Worm (Caenorhabditis elegans) whole organism, L2 larva: ENCODE measurements around the gene F46B3.14.

ENCODE experiments used
- C34F6.9 ChIP-seq: fragments of 150-350 bp; optimal IDR thresholded peaks from 2 replicates; lab custom pipeline; 2014; ENCODE audit warnings: missing biosample characterization, missing genetic modification characterization
- R02D3.7 ChIP-seq: fragments of 150-350 bp; optimal IDR thresholded peaks from 2 replicates; lab custom pipeline; 2014; ENCODE audit warnings: missing biosample characterization, missing genetic modification characterization
- ZK546.5 ChIP-seq: sonication (generic microtip); optimal IDR thresholded peaks from 2 replicates; lab custom pipeline; 2017; ENCODE audit warnings: missing biosample characterization, missing genetic modification characterization
- alr-1 ChIP-seq: fragments of 150-350 bp; optimal IDR thresholded peaks from 2 replicates; lab custom pipeline; 2014; ENCODE audit warnings: missing biosample characterization, missing genetic modification characterization
- aly-2 ChIP-seq: fragments of 150-350 bp; optimal IDR thresholded peaks from 2 replicates; lab custom pipeline; 2014; ENCODE audit warnings: missing biosample characterization, missing genetic modification characterization
- blmp-1 ChIP-seq: sonication (generic microtip); optimal IDR thresholded peaks from 2 replicates; lab custom pipeline; 2017; ENCODE audit warnings: missing genetic modification characterization, mild to moderate bottlenecking, missing compliant biosample characterization, antibody characterized with exemption, moderate library complexity; ENCODE audit not compliant: insufficient read depth
- ceh-16 ChIP-seq: fragments of 150-350 bp; optimal IDR thresholded peaks from 2 replicates; lab custom pipeline; 2014; ENCODE audit warnings: missing biosample characterization, missing genetic modification characterization
- ceh-82 ChIP-seq: fragments of 150-350 bp; optimal IDR thresholded peaks from 2 replicates; lab custom pipeline; 2014; ENCODE audit warnings: missing biosample characterization, missing genetic modification characterization
- dmd-4 ChIP-seq: sonication (generic microtip); optimal IDR thresholded peaks from 2 replicates; lab custom pipeline; 2017; ENCODE audit warnings: missing biosample characterization, missing genetic modification characterization
- elt-1 ChIP-seq: fragments of 150-350 bp; optimal IDR thresholded peaks from 2 replicates; lab custom pipeline; 2014; ENCODE audit warnings: missing biosample characterization, missing genetic modification characterization
- elt-3 ChIP-seq: sonication (generic microtip); optimal IDR thresholded peaks from 2 replicates; lab custom pipeline; 2017; ENCODE audit warnings: missing biosample characterization, missing genetic modification characterization
- lin-11 ChIP-seq: fragments of 150-350 bp; sonication (generic microtip); optimal IDR thresholded peaks from 2 replicates; lab custom pipeline; 2014; ENCODE audit warnings: missing biosample characterization, missing genetic modification characterization, inconsistent platforms, mixed read lengths
- lin-13 ChIP-seq: fragments of 150-350 bp; optimal IDR thresholded peaks from 2 replicates; lab custom pipeline; 2014; ENCODE audit warnings: missing biosample characterization, missing genetic modification reagents, missing genetic modification characterization
- lin-39 ChIP-seq: fragments of 150-350 bp; optimal IDR thresholded peaks from 2 replicates; lab custom pipeline; 2014; ENCODE audit warnings: missing biosample characterization, missing genetic modification reagents, missing genetic modification characterization
- lsy-2 ChIP-seq, 2 experiments: fragments of 150-350 bp in 1 of 2; sonication (generic microtip) in 1 of 2; optimal IDR thresholded peaks; 2 replicates each; lab custom pipeline; 2014 to 2017; ENCODE audit warnings: missing biosample characterization in 2 of 2, missing genetic modification characterization in 2 of 2
- mab-5 ChIP-seq: fragments of 150-350 bp; optimal IDR thresholded peaks from 2 replicates; lab custom pipeline; 2014; ENCODE audit warnings: missing biosample characterization, missing genetic modification characterization
- mbf-1 ChIP-seq: sonication (generic microtip); optimal IDR thresholded peaks from 2 replicates; lab custom pipeline; 2017; ENCODE audit warnings: missing biosample characterization, missing genetic modification characterization
- mdl-1 ChIP-seq, 2 experiments: fragments of 150-350 bp in 1 of 2; sonication (generic microtip) in 1 of 2; optimal IDR thresholded peaks; 2 replicates each; lab custom pipeline; 2017; ENCODE audit warnings: missing biosample characterization in 2 of 2, missing genetic modification characterization in 2 of 2
- nhr-10 ChIP-seq: sonication (generic microtip); optimal IDR thresholded peaks from 2 replicates; lab custom pipeline; 2017; ENCODE audit warnings: missing biosample characterization, missing genetic modification characterization
- nhr-11 ChIP-seq: fragments of 150-350 bp; optimal IDR thresholded peaks from 2 replicates; lab custom pipeline; 2014; ENCODE audit warnings: missing biosample characterization, missing genetic modification characterization
- nhr-12 ChIP-seq: fragments of 150-350 bp; optimal IDR thresholded peaks from 2 replicates; lab custom pipeline; 2014; ENCODE audit warnings: missing biosample characterization, missing genetic modification characterization
- nhr-129 ChIP-seq: fragments of 150-350 bp; optimal IDR thresholded peaks from 2 replicates; lab custom pipeline; 2014; ENCODE audit warnings: missing biosample characterization, missing genetic modification characterization
- nhr-21 ChIP-seq: fragments of 150-350 bp; optimal IDR thresholded peaks from 2 replicates; lab custom pipeline; 2014; ENCODE audit warnings: missing biosample characterization, missing genetic modification characterization
- nhr-23 ChIP-seq: fragments of 150-350 bp; optimal IDR thresholded peaks from 2 replicates; lab custom pipeline; 2014; ENCODE audit warnings: missing biosample characterization, missing genetic modification reagents, missing genetic modification characterization
- nhr-6 ChIP-seq: fragments of 150-350 bp; optimal IDR thresholded peaks from 2 replicates; lab custom pipeline; 2014; ENCODE audit warnings: missing biosample characterization, missing genetic modification characterization
- nhr-77 ChIP-seq: fragments of 150-350 bp; optimal IDR thresholded peaks from 2 replicates; lab custom pipeline; 2014; ENCODE audit warnings: missing biosample characterization, missing genetic modification characterization
- peb-1 ChIP-seq: fragments of 150-350 bp; optimal IDR thresholded peaks from 2 replicates; lab custom pipeline; 2014; ENCODE audit warnings: missing biosample characterization, missing genetic modification characterization
- skn-1 ChIP-seq: sonication (generic microtip); optimal IDR thresholded peaks from 2 replicates; lab custom pipeline; 2017; ENCODE audit warnings: missing biosample characterization, missing genetic modification characterization
- sma-3 ChIP-seq: sonication (generic microtip); optimal IDR thresholded peaks from 2 replicates; lab custom pipeline; 2016; ENCODE audit warnings: missing genetic modification reagents, missing genetic modification characterization, missing compliant biosample characterization
- sma-9 ChIP-seq, 2 experiments: fragments of 150-350 bp in 1 of 2; sonication (generic microtip) in 1 of 2; optimal IDR thresholded peaks; 2 replicates each; lab custom pipeline; 2014 to 2016; ENCODE audit warnings: missing genetic modification characterization in 2 of 2, mild to moderate bottlenecking in 1 of 2, missing biosample characterization in 1 of 2, missing compliant biosample characterization in 1 of 2, missing genetic modification reagents in 1 of 2, moderate library complexity in 1 of 2
- snpc-4 ChIP-seq: fragments of 150-350 bp; optimal IDR thresholded peaks from 2 replicates; lab custom pipeline; 2014; ENCODE audit warnings: missing biosample characterization, missing genetic modification characterization
- unc-62 ChIP-seq: fragments of 150-350 bp; optimal IDR thresholded peaks from 2 replicates; lab custom pipeline; 2014; ENCODE audit warnings: missing biosample characterization, missing genetic modification reagents, missing genetic modification characterization
- zag-1 ChIP-seq: fragments of 150-350 bp; optimal IDR thresholded peaks from 2 replicates; lab custom pipeline; 2014; ENCODE audit warnings: missing biosample characterization, missing genetic modification characterization
- ztf-1 ChIP-seq: fragments of 200-800 bp; sonication (Bioruptor generic); conservative IDR thresholded peaks from 2 replicates; pipeline ENCODE4 v1.3.6; 2022; ENCODE audit warnings: missing genetic modification characterization, missing compliant biosample characterization
- ztf-11 ChIP-seq: sonication (generic microtip); optimal IDR thresholded peaks from 2 replicates; lab custom pipeline; 2017; ENCODE audit warnings: missing biosample characterization, missing genetic modification characterization
- ztf-4 ChIP-seq: fragments of 150-350 bp; optimal IDR thresholded peaks from 2 replicates; lab custom pipeline; 2014; ENCODE audit warnings: missing biosample characterization, missing genetic modification characterization

Gene F46B3.14

DNA sequence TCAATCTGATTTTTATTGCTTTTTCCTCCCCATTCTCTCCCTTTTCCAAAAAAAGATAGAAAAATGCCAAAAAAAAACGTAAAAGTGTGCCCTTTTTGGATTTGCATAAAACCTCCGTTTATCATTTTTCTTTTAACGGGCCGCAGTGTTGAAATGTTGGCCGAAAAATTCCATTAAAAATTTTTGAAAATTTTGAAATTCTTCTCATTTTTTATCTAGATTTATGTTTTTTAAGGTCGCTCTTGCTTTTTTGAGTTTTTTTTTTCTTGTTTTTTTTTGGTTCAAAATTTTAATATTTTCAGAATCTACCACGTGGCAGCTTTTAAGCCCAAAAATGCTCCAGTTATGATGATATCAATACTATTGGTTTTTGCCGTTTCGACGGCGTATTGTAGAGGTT lies 23.2 kb upstream of the F46B3.14 start, which contains the start of gene mnr-1:
Gene mnr-1 (plus strand): TSS at position 301 of the 400 bp plus-strand sequence.
- TF ChIP-seq dmd-4 (tag; lab: Kevin White, UChicago) (no peak), ZK546.5 (tag; lab: Kevin White, UChicago) (no peak), nhr-23 (tag; lab: Kevin White, UChicago) (no peak), alr-1 (tag; lab: Kevin White, UChicago) (no peak), nhr-11 (tag; lab: Kevin White, UChicago) (no peak), nhr-10 (tag; lab: Kevin White, UChicago) (no peak), ceh-82 (no peak), unc-62 (GFP tag; lab: Kevin White, UChicago) (no peak), R02D3.7 (no peak), nhr-12 (tag; lab: Kevin White, UChicago) (no peak), lin-39 (tag; lab: Kevin White, UChicago) (no peak), nhr-6 (no peak), sma-9 (GFP tag; optimal IDR thresholded peaks at IDR 0.05; lab: Kevin White, UChicago) (no peak), sma-9 (tag; optimal IDR thresholded peaks at IDR 0.05; lab: Kevin White, UChicago) (no peak), lsy-2 (tag; optimal IDR thresholded peaks at IDR 0.05; lab: Kevin White, UChicago) (no peak), zag-1 (tag; lab: Kevin White, UChicago) (no peak), mab-5 (tag; lab: Kevin White, UChicago) (no peak), nhr-21 (tag; lab: Kevin White, UChicago) (no peak), nhr-77 (tag; lab: Kevin White, UChicago) (no peak), mdl-1 (tag; optimal IDR thresholded peaks at IDR 0.05; lab: Kevin White, UChicago) (no peak), peb-1 (tag; lab: Kevin White, UChicago) (no peak)

DNA sequence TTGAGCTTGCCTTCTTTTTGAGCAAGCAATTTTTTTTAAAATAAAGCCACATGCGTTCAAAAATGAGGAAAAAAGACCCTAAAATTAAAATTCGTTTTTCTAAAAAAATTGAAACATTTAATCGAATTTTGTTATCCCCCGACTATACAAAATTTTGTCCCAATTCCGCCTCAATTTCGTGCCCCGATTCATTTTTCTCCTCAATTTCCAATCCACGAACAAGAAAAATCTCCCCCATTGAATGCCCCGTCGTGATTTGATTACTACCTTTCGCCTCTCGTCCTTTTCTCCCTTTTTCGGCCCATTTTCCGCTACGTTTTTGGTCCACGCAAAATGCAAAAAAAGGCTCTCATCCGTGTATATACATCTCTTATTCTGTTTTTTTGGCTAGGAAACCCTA lies 20.8 kb upstream of the F46B3.14 start:
- TF ChIP-seq nhr-21 (tag; lab: Kevin White, UChicago) (no peak), lin-39 (tag; lab: Kevin White, UChicago) (no peak), ZK546.5 (tag; lab: Kevin White, UChicago) (no peak), ztf-11 (no peak), skn-1 (tag; lab: Kevin White, UChicago) (no peak), ceh-16 (tag; lab: Kevin White, UChicago) (no peak), snpc-4 (tag; lab: Kevin White, UChicago) (no peak), ztf-4 (no peak), nhr-129 (tag; lab: Kevin White, UChicago) (no peak), lin-11 (tag; lab: Kevin White, UChicago) (no peak)

DNA sequence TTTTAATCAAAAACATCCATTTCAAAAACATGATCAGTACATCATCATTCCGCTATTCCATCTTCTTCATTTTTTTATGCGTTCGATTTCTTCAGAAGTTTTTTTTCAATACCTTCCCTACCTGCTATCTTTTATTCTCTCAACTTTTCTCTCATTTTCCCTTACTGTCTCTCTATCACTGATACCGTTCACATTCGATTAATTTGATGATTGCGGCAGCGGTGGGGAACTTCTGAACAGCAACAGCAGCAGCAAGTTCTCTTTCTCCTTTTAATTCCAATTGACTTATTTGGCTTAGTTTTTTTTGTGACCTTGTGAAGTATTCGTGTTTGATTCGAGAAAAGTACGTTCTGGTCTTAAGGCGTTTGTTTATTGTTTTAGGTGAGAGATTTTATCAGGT lies 17.7 kb upstream of the F46B3.14 start:
- no peak for TF ChIP-seq zag-1 (tag; lab: Kevin White, UChicago)
- TF ChIP-seq nhr-10 (tag; lab: Kevin White, UChicago), result no peak
- TF ChIP-seq lin-13 (GFP tag; lab: Kevin White, UChicago), result no peak
- no peak for TF ChIP-seq blmp-1 (tag; lab: Kevin White, UChicago)
- no peak for TF ChIP-seq ceh-82
- no peak for TF ChIP-seq sma-3 (GFP tag; lab: Kevin White, UChicago)
- TF ChIP-seq lsy-2 (tag; optimal IDR thresholded peaks at IDR 0.05; lab: Kevin White, UChicago), result no peak

DNA sequence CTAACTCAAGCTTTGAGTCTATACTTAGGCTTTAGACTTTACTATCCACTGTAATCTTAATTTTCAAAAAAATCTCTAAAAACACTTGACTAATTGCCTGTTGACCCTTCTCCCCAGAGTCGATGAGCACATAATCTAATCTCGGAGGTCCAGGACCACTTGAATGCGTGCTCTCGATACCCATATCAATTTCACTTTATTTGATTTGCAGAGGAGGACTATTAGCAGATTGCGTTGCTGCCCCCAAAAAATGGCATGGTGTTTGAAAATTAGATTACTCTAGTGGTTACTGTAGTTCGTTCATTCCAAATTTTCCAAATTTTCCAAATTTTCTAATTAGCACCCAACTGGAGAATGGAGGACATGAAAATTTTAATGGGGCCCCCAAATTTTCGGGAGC lies 14.3 kb upstream of the F46B3.14 start:
- TF ChIP-seq mbf-1 (tag; lab: Kevin White, UChicago), result no peak
- TF ChIP-seq nhr-6, result no peak
- no peak for TF ChIP-seq lsy-2 (tag; optimal IDR thresholded peaks at IDR 0.05; lab: Kevin White, UChicago)
- no peak for TF ChIP-seq ztf-11

DNA sequence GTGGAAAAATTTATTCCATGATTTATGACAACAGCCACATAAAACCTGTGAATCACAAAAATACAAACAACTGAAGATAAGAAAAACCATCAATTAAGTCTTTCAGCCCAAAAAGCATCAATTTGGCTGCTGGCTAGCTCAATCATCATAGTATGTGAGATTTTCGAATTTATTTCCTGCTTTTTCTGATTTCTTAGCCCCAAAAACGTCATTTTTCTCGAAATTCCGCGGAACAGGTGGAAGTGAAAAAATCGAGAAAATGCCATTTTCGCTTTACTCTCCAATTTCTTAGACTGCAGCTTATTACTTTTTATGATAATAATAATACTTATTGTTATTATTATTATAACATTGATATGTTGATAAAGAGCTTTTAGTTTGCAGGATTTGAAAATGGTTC lies 10.7 kb upstream of the F46B3.14 start, which contains the start of gene srxa-15:
Gene srxa-15 (plus strand): TSS at position 301 of the 400 bp plus-strand sequence.
- TF ChIP-seq nhr-23 (tag; lab: Kevin White, UChicago) (no peak), ztf-4 (no peak), nhr-129 (tag; lab: Kevin White, UChicago) (no peak), C34F6.9 (tag; lab: Kevin White, UChicago) (no peak), lin-11 (tag; lab: Kevin White, UChicago) (no peak), lsy-2 (tag; optimal IDR thresholded peaks at IDR 0.05; lab: Kevin White, UChicago) (no peak), aly-2 (tag; lab: Kevin White, UChicago) (no peak), ztf-1 (GFP tag; lab: Robert Waterston, UW) (no peak), unc-62 (GFP tag; lab: Kevin White, UChicago) (no peak), elt-1 (tag; lab: Kevin White, UChicago) (no peak), lin-13 (GFP tag; lab: Kevin White, UChicago) (no peak), mbf-1 (tag; lab: Kevin White, UChicago) (no peak), dmd-4 (tag; lab: Kevin White, UChicago) (no peak), elt-3 (no peak), ceh-82 (no peak), nhr-11 (tag; lab: Kevin White, UChicago) (no peak)
- TF ChIP-seq, all 48 proteins: peak for 0
